Worm (Caenorhabditis elegans) whole organism, late embryonic: ENCODE data around the gene fbxa-211.

ENCODE experiments used
- ama-1 ChIP-seq: fragments of 150-350 bp; optimal IDR thresholded peaks from 2 replicates; lab custom pipeline; 2014
- fkh-10 ChIP-seq: fragments of 150-350 bp; optimal IDR thresholded peaks from 2 replicates; lab custom pipeline; 2014; ENCODE audit warnings: missing biosample characterization, missing genetic modification reagents, missing genetic modification characterization
- hlh-30 ChIP-seq: sonication (generic microtip); optimal IDR thresholded peaks from 2 replicates; lab custom pipeline; 2017; ENCODE audit warnings: antibody characterized with exemption, missing genetic modification characterization, missing compliant biosample characterization; ENCODE audit not compliant: insufficient read depth
- lin-11 ChIP-seq: fragments of 200-800 bp; sonication (Bioruptor generic); optimal IDR thresholded peaks from 2 replicates; lab custom pipeline; 2018; ENCODE audit warnings: mild to moderate bottlenecking, missing genetic modification characterization, missing compliant biosample characterization
- madf-2 ChIP-seq: sonication (generic microtip); optimal IDR thresholded peaks from 2 replicates; lab custom pipeline; 2017; ENCODE audit warnings: missing genetic modification characterization, missing compliant biosample characterization
- pat-9 ChIP-seq: fragments of 200-800 bp; sonication (Bioruptor generic); optimal IDR thresholded peaks from 2 replicates; lab custom pipeline; 2018; ENCODE audit warnings: mild to moderate bottlenecking, missing genetic modification characterization, moderate library complexity, missing compliant biosample characterization
- tbx-2 ChIP-seq: sonication (generic microtip); optimal IDR thresholded peaks from 2 replicates; lab custom pipeline; 2016; ENCODE audit warnings: missing genetic modification characterization, missing compliant biosample characterization
- tbx-7 ChIP-seq: sonication (generic microtip); optimal IDR thresholded peaks from 2 replicates; lab custom pipeline; 2016; ENCODE audit warnings: missing genotype, missing genetic modification characterization, missing compliant biosample characterization
- unc-86 ChIP-seq: sonication (generic microtip); optimal IDR thresholded peaks from 2 replicates; lab custom pipeline; 2016; ENCODE audit warnings: missing genetic modification characterization, missing compliant biosample characterization
- zip-5 ChIP-seq: sonication (generic microtip); optimal IDR thresholded peaks from 2 replicates; lab custom pipeline; 2016; ENCODE audit warnings: missing genetic modification characterization, missing compliant biosample characterization

- TF ChIP-seq madf-2 (tag; lab: Kevin White, UChicago), result no peak
- no peak for TF ChIP-seq lin-11
- no peak for TF ChIP-seq tbx-2 (tag; lab: Kevin White, UChicago)
- no peak for TF ChIP-seq tbx-7 (tag; lab: Kevin White, UChicago)
- TF ChIP-seq hlh-30 (tag; lab: Kevin White, UChicago), result no peak
- TF ChIP-seq ama-1 (lab: Kevin White, UChicago), result no peak
- no peak for TF ChIP-seq unc-86 (tag; lab: Kevin White, UChicago)
- TF ChIP-seq pat-9 (tag; lab: Kevin White, UChicago), result no peak
- no peak for TF ChIP-seq zip-5 (tag; lab: Kevin White, UChicago)
- no peak for TF ChIP-seq fkh-10 (GFP tag; lab: Kevin White, UChicago)
Observed at ce11 chrV:18109449-18109848, 17.9 kb upstream of the fbxa-211 start.
